Worm (Caenorhabditis elegans) whole organism, late embryonic: ENCODE measurements around the gene srg-22.

Experiments used
- C08G9.2 ChIP-seq: sonication (generic microtip); optimal IDR thresholded peaks from 2 replicates; lab custom pipeline; 2016; ENCODE audit warnings: mild to moderate bottlenecking, missing genetic modification characterization, moderate library complexity, missing compliant biosample characterization
- K02D7.2 ChIP-seq: sonication (generic microtip); optimal IDR thresholded peaks from 2 replicates; lab custom pipeline; 2017; ENCODE audit warnings: mild to moderate bottlenecking, missing genetic modification characterization, missing compliant biosample characterization
- K09A11.1 ChIP-seq: sonication (generic microtip); optimal IDR thresholded peaks from 2 replicates; lab custom pipeline; 2017; ENCODE audit warnings: antibody characterized with exemption, mild to moderate bottlenecking, missing genetic modification characterization, missing compliant biosample characterization; ENCODE audit not compliant: insufficient read depth
- T23F11.4 ChIP-seq: fragments of 200-800 bp; sonication (Bioruptor generic); optimal IDR thresholded peaks from 2 replicates; lab custom pipeline; 2018; ENCODE audit warnings: mild to moderate bottlenecking, missing genetic modification characterization, missing compliant biosample characterization
- Y22D7AL.16 ChIP-seq: sonication (generic microtip); optimal IDR thresholded peaks from 2 replicates; lab custom pipeline; 2016; ENCODE audit warnings: missing genetic modification characterization, missing compliant biosample characterization
- ama-1 ChIP-seq: fragments of 150-350 bp; optimal IDR thresholded peaks from 2 replicates; lab custom pipeline; 2014
- ceh-19 ChIP-seq: fragments of 200-800 bp; sonication (Bioruptor generic); optimal IDR thresholded peaks from 2 replicates; lab custom pipeline; 2018; ENCODE audit warnings: mild to moderate bottlenecking, missing genetic modification characterization, missing compliant biosample characterization
- ceh-24 ChIP-seq: sonication (generic microtip); optimal IDR thresholded peaks from 2 replicates; lab custom pipeline; 2016; ENCODE audit warnings: mild to moderate bottlenecking, missing genetic modification characterization, missing compliant biosample characterization
- ceh-48 ChIP-seq: sonication (generic microtip); optimal IDR thresholded peaks from 2 replicates; lab custom pipeline; 2016; ENCODE audit warnings: missing genetic modification characterization, inconsistent platforms, missing compliant biosample characterization
- ceh-9 ChIP-seq: sonication (generic microtip); optimal IDR thresholded peaks from 2 replicates; lab custom pipeline; 2016; ENCODE audit warnings: mild to moderate bottlenecking, missing genetic modification characterization, inconsistent platforms, missing compliant biosample characterization
- dmd-4 ChIP-seq: sonication (generic microtip); optimal IDR thresholded peaks from 2 replicates; lab custom pipeline; 2016; ENCODE audit warnings: borderline replicate concordance, missing genetic modification characterization, missing compliant biosample characterization
- dve-1 ChIP-seq: sonication (generic microtip); optimal IDR thresholded peaks from 2 replicates; lab custom pipeline; 2017; ENCODE audit warnings: antibody characterized with exemption, mild to moderate bottlenecking, missing genetic modification characterization, missing compliant biosample characterization
- elt-2 ChIP-seq: sonication (generic microtip); optimal IDR thresholded peaks from 2 replicates; lab custom pipeline; 2016; ENCODE audit warnings: missing genetic modification reagents, missing genetic modification characterization, missing compliant biosample characterization
- elt-4 ChIP-seq: sonication (generic microtip); optimal IDR thresholded peaks from 2 replicates; lab custom pipeline; 2016; ENCODE audit warnings: missing genetic modification characterization, missing compliant biosample characterization
- fkh-6 ChIP-seq: sonication (generic microtip); optimal IDR thresholded peaks from 2 replicates; lab custom pipeline; 2016; ENCODE audit warnings: missing genetic modification characterization, missing compliant biosample characterization
- hlh-13 ChIP-seq: fragments of 200-800 bp; sonication (Bioruptor generic); optimal IDR thresholded peaks from 2 replicates; lab custom pipeline; 2018; ENCODE audit warnings: mild to moderate bottlenecking, missing genetic modification characterization, missing compliant biosample characterization
- hlh-15 ChIP-seq: sonication (generic microtip); optimal IDR thresholded peaks from 2 replicates; lab custom pipeline; 2016; ENCODE audit warnings: missing genetic modification characterization, missing compliant biosample characterization
- hlh-6 ChIP-seq: sonication (generic microtip); optimal IDR thresholded peaks from 2 replicates; lab custom pipeline; 2016; ENCODE audit warnings: missing genotype, missing genetic modification characterization, missing compliant biosample characterization
- hlh-8 ChIP-seq: sonication (generic microtip); optimal IDR thresholded peaks from 2 replicates; lab custom pipeline; 2016; ENCODE audit warnings: missing genotype, missing genetic modification characterization, missing compliant biosample characterization
- madf-2 ChIP-seq: sonication (generic microtip); optimal IDR thresholded peaks from 2 replicates; lab custom pipeline; 2017; ENCODE audit warnings: missing genetic modification characterization, missing compliant biosample characterization
- nfya-1 ChIP-seq: sonication (generic microtip); optimal IDR thresholded peaks from 2 replicates; lab custom pipeline; 2017; ENCODE audit warnings: missing genetic modification characterization, mild to moderate bottlenecking, missing compliant biosample characterization, antibody characterized with exemption, moderate library complexity
- nhr-11 ChIP-seq: fragments of 150-350 bp; optimal IDR thresholded peaks from 2 replicates; lab custom pipeline; 2014; ENCODE audit warnings: missing biosample characterization, missing genetic modification characterization
- pag-3 ChIP-seq: sonication (generic microtip); optimal IDR thresholded peaks from 2 replicates; lab custom pipeline; 2016; ENCODE audit warnings: missing compliant biosample characterization, missing genetic modification characterization, borderline replicate concordance
- pat-9 ChIP-seq: fragments of 200-800 bp; sonication (Bioruptor generic); optimal IDR thresholded peaks from 2 replicates; lab custom pipeline; 2018; ENCODE audit warnings: mild to moderate bottlenecking, missing genetic modification characterization, moderate library complexity, missing compliant biosample characterization
- pha-2 ChIP-seq: sonication (generic microtip); optimal IDR thresholded peaks from 2 replicates; lab custom pipeline; 2017; ENCODE audit warnings: mild to moderate bottlenecking, missing genetic modification characterization, missing compliant biosample characterization
- pha-4 ChIP-seq: fragments of 150-350 bp; optimal IDR thresholded peaks from 2 replicates; lab custom pipeline; 2018; ENCODE audit warnings: missing biosample characterization, missing genetic modification reagents, missing genetic modification characterization
- pqm-1 ChIP-seq: sonication (generic microtip); optimal IDR thresholded peaks from 2 replicates; lab custom pipeline; 2016; ENCODE audit warnings: missing genetic modification characterization, missing compliant biosample characterization
- ref-2 ChIP-seq: sonication (generic microtip); optimal IDR thresholded peaks from 2 replicates; lab custom pipeline; 2016; ENCODE audit warnings: missing genetic modification characterization, missing compliant biosample characterization
- sdc-2 ChIP-seq: sonication (generic microtip); optimal IDR thresholded peaks from 2 replicates; lab custom pipeline; 2016; ENCODE audit warnings: missing genotype, missing genetic modification characterization, missing compliant biosample characterization
- syd-9 ChIP-seq: sonication (generic microtip); optimal IDR thresholded peaks from 2 replicates; lab custom pipeline; 2016; ENCODE audit warnings: mild to moderate bottlenecking, missing genetic modification characterization, moderate library complexity, missing compliant biosample characterization
- tbx-7 ChIP-seq: sonication (generic microtip); optimal IDR thresholded peaks from 2 replicates; lab custom pipeline; 2016; ENCODE audit warnings: missing genotype, missing genetic modification characterization, missing compliant biosample characterization
- unc-42 ChIP-seq: sonication (generic microtip); optimal IDR thresholded peaks from 2 replicates; lab custom pipeline; 2016; ENCODE audit warnings: missing genotype, missing genetic modification characterization, missing compliant biosample characterization
- unc-55 ChIP-seq: sonication (generic microtip); optimal IDR thresholded peaks from 2 replicates; lab custom pipeline; 2017; ENCODE audit warnings: missing biosample characterization, missing genetic modification reagents, missing genetic modification characterization
- unc-86 ChIP-seq: sonication (generic microtip); optimal IDR thresholded peaks from 2 replicates; lab custom pipeline; 2016; ENCODE audit warnings: missing genetic modification characterization, missing compliant biosample characterization
- zip-5 ChIP-seq: sonication (generic microtip); optimal IDR thresholded peaks from 2 replicates; lab custom pipeline; 2016; ENCODE audit warnings: missing genetic modification characterization, missing compliant biosample characterization
- ztf-16 ChIP-seq: sonication (generic microtip); optimal IDR thresholded peaks from 2 replicates; lab custom pipeline; 2017; ENCODE audit warnings: missing genetic modification characterization, missing compliant biosample characterization

srg-22 gene

ce11 chrII:3113289-3113688 is 20.0 kb upstream of the srg-22 start:
- TF ChIP-seq pag-3 (tag; lab: Kevin White, UChicago) (no peak), ceh-19 (no peak), hlh-6 (tag; lab: Kevin White, UChicago) (no peak), ama-1 (no peak), ceh-9 (no peak), ceh-24 (tag; lab: Kevin White, UChicago) (no peak), sdc-2 (tag; lab: Kevin White, UChicago) (no peak), dmd-4 (tag; lab: Kevin White, UChicago) (no peak), hlh-13 (GFP tag; lab: Kevin White, UChicago) (no peak), ceh-48 (tag; lab: Kevin White, UChicago) (no peak), Y22D7AL.16 (tag; lab: Kevin White, UChicago) (no peak)

ce11 chrII:3112313-3112712 is 19.1 kb upstream of the srg-22 start, which contains the start of gene Y25C1A.2:
Gene Y25C1A.2, plus strand, starts transcription at chrII:3112613.
- no peak for TF ChIP-seq hlh-6 (tag; lab: Kevin White, UChicago)

ce11 chrII:3111147-3111546 is 17.9 kb upstream of the srg-22 start, which contains the start of gene Y25C1A.13:
Gene Y25C1A.13, minus strand, starts transcription at chrII:3111247.
- TF ChIP-seq unc-42 (tag; lab: Kevin White, UChicago) (no peak), pha-2 (tag; lab: Kevin White, UChicago) (no peak), K02D7.2 (no peak), elt-2 (tag; lab: Kevin White, UChicago) (no peak), pat-9 (no peak), hlh-6 (tag; lab: Kevin White, UChicago) (no peak), ztf-16 (tag; lab: Kevin White, UChicago) (no peak), T23F11.4 (GFP tag; lab: Kevin White, UChicago) (no peak), ref-2 (tag; lab: Kevin White, UChicago) (no peak), hlh-8 (tag; lab: Kevin White, UChicago) (no peak), unc-55 (no peak), tbx-7 (tag; lab: Kevin White, UChicago) (no peak), zip-5 (tag; lab: Kevin White, UChicago) (no peak), pha-4 (tag; lab: Kevin White, UChicago) (no peak)

- no peak for TF ChIP-seq madf-2 (tag; lab: Kevin White, UChicago)
- TF ChIP-seq pqm-1 (tag; lab: Kevin White, UChicago): no peak
- no peak for TF ChIP-seq unc-55
- no peak for TF ChIP-seq unc-86 (tag; lab: Kevin White, UChicago)
- TF ChIP-seq Y22D7AL.16 (tag; lab: Kevin White, UChicago): no peak
- TF ChIP-seq C08G9.2: no peak
- TF ChIP-seq sdc-2 (tag; lab: Kevin White, UChicago): no peak
- TF ChIP-seq K09A11.1 (tag; lab: Kevin White, UChicago): no peak
- no peak for TF ChIP-seq fkh-6
- TF ChIP-seq hlh-13 (GFP tag; lab: Kevin White, UChicago): no peak
- TF ChIP-seq elt-4 (tag; lab: Kevin White, UChicago): no peak
Observed at ce11 chrII:3110099-3110498, 16.8 kb upstream of the srg-22 start.

ce11 chrII:3109533-3109932 is 16.3 kb upstream of the srg-22 start:
- TF ChIP-seq dve-1: no peak
- no peak for TF ChIP-seq pag-3 (tag; lab: Kevin White, UChicago)
- TF ChIP-seq hlh-8 (tag; lab: Kevin White, UChicago): no peak
- TF ChIP-seq zip-5 (tag; lab: Kevin White, UChicago): no peak
- no peak for TF ChIP-seq syd-9
- no peak for TF ChIP-seq nhr-11
- no peak for TF ChIP-seq ceh-9
- TF ChIP-seq pha-2 (tag; lab: Kevin White, UChicago): no peak
- TF ChIP-seq nfya-1 (tag; lab: Kevin White, UChicago): no peak
- TF ChIP-seq hlh-15: no peak
- TF ChIP-seq T23F11.4 (GFP tag; lab: Kevin White, UChicago): no peak
- no peak for TF ChIP-seq K02D7.2
- TF ChIP-seq pqm-1 (tag; lab: Kevin White, UChicago): no peak
